Comparison of ENCODE assay signal across 1 fruit fly cellular context in genomic region chr3L:15234233-15234778, dm6.
TF ChIP-seq lines count a peak whose summit lies in the region.

No protein-coding gene starts in this region.

TF ChIP-seq in whole organism, embryonic, 481 proteins besides CTCF, POLR2A, EP300 and RAD21 (continued from another document and continues in another):
- TF ChIP-seq CG11723 (GFP tag; optimal IDR thresholded peaks at IDR 0.05; lab: Kevin White, UChicago) (no peak), dimm (GFP tag; IDR thresholded peaks at IDR 0.05; lab: Robert Waterston, UW) (no peak), ems (GFP tag; optimal IDR thresholded peaks at IDR 0.05; lab: Kevin White, UChicago) (no peak), unpg (GFP tag; optimal IDR thresholded peaks at IDR 0.05; lab: Kevin White, UChicago) (peak; percentile 3), CG10321 (GFP tag; IDR thresholded peaks at IDR 0.05; lab: Robert Waterston, UW) (0 out of 2 replicates have a peak, but pooled peaks have one; percentile 7), CG2129 (GFP tag; IDR thresholded peaks at IDR 0.05; lab: Robert Waterston, UW; ENCODE audit: partially characterized antibody) (no peak), dan (GFP tag; IDR thresholded peaks at IDR 0.05; lab: Robert Waterston, UW) (no peak), gfzf (GFP tag; optimal IDR thresholded peaks at IDR 0.05; lab: Kevin White, UChicago) (no peak), Mes4 (GFP tag; optimal IDR thresholded peaks at IDR 0.05; lab: Kevin White, UChicago) (no peak), CG11504 (tag; optimal IDR thresholded peaks at IDR 0.05; lab: Kevin White, UChicago) (peak; percentile 0), CG10654 (GFP tag; optimal IDR thresholded peaks at IDR 0.05; lab: Kevin White, UChicago) (no peak), CG12942 (GFP tag; optimal IDR thresholded peaks at IDR 0.05; lab: Kevin White, UChicago) (no peak), D (optimal IDR thresholded peaks at IDR 0.05; lab: Kevin White, UChicago) (no peak), D (GFP tag; optimal IDR thresholded peaks at IDR 0.05; lab: Kevin White, UChicago) (no peak), CG17802 (tag; optimal IDR thresholded peaks at IDR 0.05; lab: Kevin White, UChicago) (no peak), Doc2 (GFP tag; IDR thresholded peaks at IDR 0.05; lab: Robert Waterston, UW) (no peak), ato (GFP tag; IDR thresholded peaks at IDR 0.05; lab: Robert Waterston, UW; ENCODE audit: partially characterized antibody) (0 out of 2 replicates have a peak, but pooled peaks have one; percentile 16), psq (GFP tag; optimal IDR thresholded peaks at IDR 0.05; lab: Kevin White, UChicago) (no peak), CG18011 (GFP tag; optimal IDR thresholded peaks at IDR 0.05; lab: Kevin White, UChicago) (no peak), Drgx (GFP tag; IDR thresholded peaks at IDR 0.05; lab: Robert Waterston, UW) (peak; percentile 28; the same call in 1 of the 2 replicates), Tbp (GFP tag; optimal IDR thresholded peaks at IDR 0.05; lab: Kevin White, UChicago) (no peak), gem (tag; optimal IDR thresholded peaks at IDR 0.05; lab: Kevin White, UChicago) (peak; percentile 40), HmgD (GFP tag; optimal IDR thresholded peaks at IDR 0.05; lab: Kevin White, UChicago) (no peak), gcm2 (GFP tag; optimal IDR thresholded peaks at IDR 0.05; lab: Kevin White, UChicago) (no peak), ranshi (GFP tag; IDR thresholded peaks at IDR 0.05; lab: Robert Waterston, UW) (peak; percentile 61; the same call in 1 of the 2 replicates), trem (tag; optimal IDR thresholded peaks at IDR 0.05; lab: Kevin White, UChicago) (no peak), ara (GFP tag; IDR thresholded peaks at IDR 0.05; lab: Robert Waterston, UW) (no peak), Oli (tag; optimal IDR thresholded peaks at IDR 0.05; lab: Kevin White, UChicago) (no peak), CG31224 (GFP tag; IDR thresholded peaks at IDR 0.05; lab: Robert Waterston, UW) (0 out of 2 replicates have a peak, but pooled peaks have one; percentile 12), CG7271 (tag; optimal IDR thresholded peaks at IDR 0.05; lab: Kevin White, UChicago) (no peak), Meics (GFP tag; optimal IDR thresholded peaks at IDR 0.05; lab: Kevin White, UChicago) (peak; percentile 45), mam (GFP tag; optimal IDR thresholded peaks at IDR 0.05; lab: Kevin White, UChicago) (peak; percentile 42), CG12236 (GFP tag; optimal IDR thresholded peaks at IDR 0.05; lab: Kevin White, UChicago) (no peak), CG3281 (GFP tag; optimal IDR thresholded peaks at IDR 0.05; lab: Kevin White, UChicago) (peak; percentile 12), Lim3 (GFP tag; IDR thresholded peaks at IDR 0.05; lab: Robert Waterston, UW) (no peak), ssp (GFP tag; IDR thresholded peaks at IDR 0.05; lab: Robert Waterston, UW) (no peak), CG11247 (GFP tag; IDR thresholded peaks at IDR 0.05; lab: Robert Waterston, UW) (peak; percentile 19; the same call in 1 of the 2 replicates), Bteb2 (GFP tag; optimal IDR thresholded peaks at IDR 0.05; lab: Kevin White, UChicago) (no peak), PHDP (tag; optimal IDR thresholded peaks at IDR 0.05; lab: Kevin White, UChicago) (no peak), CG6683 (GFP tag; optimal IDR thresholded peaks at IDR 0.05; lab: Kevin White, UChicago) (no peak), Fer1 (GFP tag; optimal IDR thresholded peaks at IDR 0.05; lab: Kevin White, UChicago) (no peak), CG3163 (GFP tag; optimal IDR thresholded peaks at IDR 0.05; lab: Kevin White, UChicago) (no peak), tup (GFP tag; optimal IDR thresholded peaks at IDR 0.05; lab: Kevin White, UChicago) (no peak), CG12219 (GFP tag; optimal IDR thresholded peaks at IDR 0.05; lab: Kevin White, UChicago) (no peak), Oaz (GFP tag; IDR thresholded peaks at IDR 0.05; lab: Robert Waterston, UW) (no peak), CG32767 (GFP tag; IDR thresholded peaks at IDR 0.05; lab: Robert Waterston, UW) (no peak), esg (GFP tag; conservative IDR thresholded peaks at IDR 0.05; lab: Robert Waterston, UW) (0 out of 2 replicates have a peak, but pooled peaks have one; percentile 35), lmd (GFP tag; IDR thresholded peaks at IDR 0.05; lab: Robert Waterston, UW) (peak; percentile 64; the same call in 1 of the 2 replicates), tio (GFP tag; optimal IDR thresholded peaks at IDR 0.05; lab: Kevin White, UChicago) (peak; percentile 15), CG9437 (GFP tag; optimal IDR thresholded peaks at IDR 0.05; lab: Kevin White, UChicago) (no peak), Dip2 (GFP tag; IDR thresholded peaks at IDR 0.05; lab: Robert Waterston, UW) (no peak), CG2199 (GFP tag; IDR thresholded peaks at IDR 0.05; lab: Robert Waterston, UW) (no peak; the same call in 1 of the 3 replicates), CG8089 (GFP tag; optimal IDR thresholded peaks at IDR 0.05; lab: Kevin White, UChicago) (no peak), Ets65A (GFP tag; lab: Kevin White, UChicago) (peak; percentile 69), lilli (GFP tag; optimal IDR thresholded peaks at IDR 0.05; lab: Kevin White, UChicago) (no peak), CG7556 (GFP tag; optimal IDR thresholded peaks at IDR 0.05; lab: Kevin White, UChicago) (no peak), Xbp1 (GFP tag; optimal IDR thresholded peaks at IDR 0.05; lab: Kevin White, UChicago) (peak; percentile 37), zen (tag; optimal IDR thresholded peaks at IDR 0.05; lab: Kevin White, UChicago) (peak; percentile 73), Aef1 (GFP tag; IDR thresholded peaks at IDR 0.05; lab: Robert Waterston, UW) (peak; percentile 57; the same call in 2 of the 3 replicates), Hey (tag; optimal IDR thresholded peaks at IDR 0.05; lab: Kevin White, UChicago) (no peak), CG7786 (GFP tag; optimal IDR thresholded peaks at IDR 0.05; lab: Kevin White, UChicago) (no peak), Ssrp (tag; optimal IDR thresholded peaks at IDR 0.05; lab: Kevin White, UChicago) (no peak), CG6272 (GFP tag; IDR thresholded peaks at IDR 0.05; lab: Robert Waterston, UW) (peak; percentile 28; the same call in 1 of the 2 replicates), tx (GFP tag; optimal IDR thresholded peaks at IDR 0.05; lab: Kevin White, UChicago) (no peak), CG4404 (GFP tag; IDR thresholded peaks at IDR 0.05; lab: Robert Waterston, UW) (no peak), pan (optimal IDR thresholded peaks at IDR 0.05; lab: Kevin White, UChicago) (no peak), pan (GFP tag; optimal IDR thresholded peaks at IDR 0.05 in 1 of 2, IDR thresholded peaks at IDR 0.05 in 1 of 2) (peak in 1 of 2 experiments; percentile 53), Ravus (GFP tag; IDR thresholded peaks at IDR 0.05; lab: Robert Waterston, UW) (peak; percentile 2; the same call in 1 of the 2 replicates), CG3995 (GFP tag; optimal IDR thresholded peaks at IDR 0.05; lab: Kevin White, UChicago) (no peak), D19B (GFP tag; optimal IDR thresholded peaks at IDR 0.05; lab: Kevin White, UChicago) (no peak), Usf (GFP tag; optimal IDR thresholded peaks at IDR 0.05; lab: Kevin White, UChicago) (no peak), gsb (GFP tag; IDR thresholded peaks at IDR 0.05; lab: Robert Waterston, UW) (no peak), unc-4 (GFP tag; IDR thresholded peaks at IDR 0.05; lab: Robert Waterston, UW; ENCODE audit: partially characterized antibody) (no peak), stc (GFP tag; IDR thresholded peaks at IDR 0.05; lab: Robert Waterston, UW) (no peak), luna (GFP tag; optimal IDR thresholded peaks at IDR 0.05; lab: Kevin White, UChicago) (no peak), sens-2 (GFP tag; IDR thresholded peaks at IDR 0.05; lab: Robert Waterston, UW) (no peak; the same call in 1 of the 2 replicates), wek (GFP tag; optimal IDR thresholded peaks at IDR 0.05; lab: Kevin White, UChicago) (no peak), tap (tag; optimal IDR thresholded peaks at IDR 0.05; lab: Kevin White, UChicago) (no peak), Xrp1 (GFP tag; IDR thresholded peaks at IDR 0.05; lab: Robert Waterston, UW) (0 out of 2 replicates have a peak, but pooled peaks have one; percentile 33), hkb (optimal IDR thresholded peaks at IDR 0.05; lab: Kevin White, UChicago) (no peak), hkb (GFP tag; IDR thresholded peaks at IDR 0.05; lab: Robert Waterston, UW) (0 out of 2 replicates have a peak, but pooled peaks have one; percentile 16), ash1 (GFP tag; optimal IDR thresholded peaks at IDR 0.05; lab: Kevin White, UChicago) (no peak), CG9727 (GFP tag; optimal IDR thresholded peaks at IDR 0.05; lab: Kevin White, UChicago) (peak; percentile 2), CG4854 (GFP tag; optimal IDR thresholded peaks at IDR 0.05; lab: Kevin White, UChicago) (no peak), wor (GFP tag; IDR thresholded peaks at IDR 0.05; lab: Robert Waterston, UW) (no peak), al (GFP tag; IDR thresholded peaks at IDR 0.05; lab: Robert Waterston, UW) (peak; percentile 44; the same call in 1 of the 2 replicates), E2f2 (GFP tag; IDR thresholded peaks at IDR 0.05; lab: Robert Waterston, UW) (no peak; the same call in 1 of the 2 replicates), CG11093 (GFP tag; IDR thresholded peaks at IDR 0.05; lab: Robert Waterston, UW) (no peak), CG14014 (GFP tag; IDR thresholded peaks at IDR 0.05; lab: Robert Waterston, UW) (peak; percentile 65), CG8478 (optimal IDR thresholded peaks at IDR 0.05; lab: Kevin White, UChicago) (no peak), inv (GFP tag; IDR thresholded peaks at IDR 0.05; lab: Robert Waterston, UW; ENCODE audit: partially characterized antibody) (0 out of 2 replicates have a peak, but pooled peaks have one; percentile 11), CG1832 (GFP tag; optimal IDR thresholded peaks at IDR 0.05; lab: Kevin White, UChicago) (no peak), CG4730 (GFP tag; IDR thresholded peaks at IDR 0.05; lab: Robert Waterston, UW) (peak; percentile 31), Dref (GFP tag; IDR thresholded peaks at IDR 0.05; lab: Robert Waterston, UW) (no peak), Max (GFP tag; optimal IDR thresholded peaks at IDR 0.05; lab: Kevin White, UChicago) (no peak), Eip74EF (GFP tag; optimal IDR thresholded peaks at IDR 0.05; lab: Kevin White, UChicago) (no peak), H2.0 (GFP tag; IDR thresholded peaks at IDR 0.05; lab: Robert Waterston, UW) (peak; percentile 60), ind (GFP tag; optimal IDR thresholded peaks at IDR 0.05; lab: Kevin White, UChicago) (peak; percentile 41), CG5180 (GFP tag; optimal IDR thresholded peaks at IDR 0.05; lab: Kevin White, UChicago) (peak; percentile 61), Camta (GFP tag; optimal IDR thresholded peaks at IDR 0.05; lab: Kevin White, UChicago) (no peak), pzg (GFP tag; optimal IDR thresholded peaks at IDR 0.05; lab: Kevin White, UChicago) (no peak), vfl (GFP tag; optimal IDR thresholded peaks at IDR 0.05; lab: Kevin White, UChicago) (no peak), sim (GFP tag; IDR thresholded peaks at IDR 0.05; lab: Robert Waterston, UW) (no peak), CG7963 (GFP tag; IDR thresholded peaks at IDR 0.05; lab: Robert Waterston, UW; ENCODE audit: partially characterized antibody) (no peak), CG16863 (GFP tag; optimal IDR thresholded peaks at IDR 0.05; lab: Kevin White, UChicago) (no peak), lov (optimal IDR thresholded peaks at IDR 0.05; lab: Kevin White, UChicago) (no peak), lov (GFP tag; IDR thresholded peaks at IDR 0.05; lab: Robert Waterston, UW) (0 out of 3 replicates have a peak, but pooled peaks have one; percentile 31), Ada2b (GFP tag; IDR thresholded peaks at IDR 0.05; lab: Robert Waterston, UW) (peak; percentile 55; the same call in 1 of the 2 replicates), TFAM (GFP tag; optimal IDR thresholded peaks at IDR 0.05; lab: Kevin White, UChicago) (no peak), ab (GFP tag; optimal IDR thresholded peaks at IDR 0.05; lab: Kevin White, UChicago) (no peak), shn (GFP tag; optimal IDR thresholded peaks at IDR 0.05; lab: Kevin White, UChicago) (peak; percentile 9), zfh1 (GFP tag; IDR thresholded peaks at IDR 0.05; lab: Robert Waterston, UW) (peak; percentile 69; the same call in 2 of the 3 replicates), ci (GFP tag; IDR thresholded peaks at IDR 0.05; lab: Robert Waterston, UW) (peak; percentile 72; the same call in 2 of the 3 replicates), CG8290 (GFP tag; optimal IDR thresholded peaks at IDR 0.05; lab: Kevin White, UChicago) (no peak), CG8290 (tag; optimal IDR thresholded peaks at IDR 0.05; lab: Kevin White, UChicago) (peak in 1 of 2 experiments; percentile 76), CG1602 (GFP tag; optimal IDR thresholded peaks at IDR 0.05; lab: Kevin White, UChicago) (no peak), NK7.1 (GFP tag; optimal IDR thresholded peaks at IDR 0.05; lab: Kevin White, UChicago) (no peak), chinmo (GFP tag; IDR thresholded peaks at IDR 0.05; lab: Robert Waterston, UW; ENCODE audit: partially characterized antibody) (peak; percentile 89; the same call in 3 of the 4 replicates), fd96Cb (tag; optimal IDR thresholded peaks at IDR 0.05; lab: Kevin White, UChicago) (peak; percentile 16), caup (GFP tag; optimal IDR thresholded peaks at IDR 0.05; lab: Kevin White, UChicago; ENCODE audit: severe bottlenecking) (no peak), CG13296 (GFP tag; optimal IDR thresholded peaks at IDR 0.05; lab: Kevin White, UChicago) (no peak), Lpt (GFP tag; optimal IDR thresholded peaks at IDR 0.05; lab: Kevin White, UChicago) (no peak), sima (GFP tag; optimal IDR thresholded peaks at IDR 0.05; lab: Kevin White, UChicago) (no peak), cwo (GFP tag; optimal IDR thresholded peaks at IDR 0.05; lab: Kevin White, UChicago) (no peak), CG13624 (GFP tag; optimal IDR thresholded peaks at IDR 0.05; lab: Kevin White, UChicago) (peak; percentile 2), ase (GFP tag; IDR thresholded peaks at IDR 0.05; lab: Robert Waterston, UW) (peak; percentile 51; the same call in 1 of the 3 replicates), sens (GFP tag; lab: Kevin White, UChicago) (peak; percentile 37), da (GFP tag; optimal IDR thresholded peaks at IDR 0.05; lab: Kevin White, UChicago) (no peak), CG31441 (GFP tag; IDR thresholded peaks at IDR 0.05; lab: Robert Waterston, UW) (no peak), CG34422 (GFP tag; IDR thresholded peaks at IDR 0.05; lab: Robert Waterston, UW) (no peak), knrl (GFP tag; IDR thresholded peaks at IDR 0.05; lab: Robert Waterston, UW; ENCODE audit: partially characterized antibody) (no peak), jumu (GFP tag; optimal IDR thresholded peaks at IDR 0.05; lab: Kevin White, UChicago) (no peak)
